Worm (Caenorhabditis elegans): ENCODE data around the gene F36G9.15.

Gene F36G9.15

ce11 chrV:15965114-15965513 is 22.9 kb downstream of the F36G9.15 start, which contains the start of gene sri-2:
TSS of gene sri-2 (minus strand) at chrV:15965214.
- no peak for TF ChIP-seq nhr-20 (tag; optimal IDR thresholded peaks at IDR 0.05)
- peak; percentile 39 for TF ChIP-seq fkh-8 (tag; optimal IDR thresholded peaks at IDR 0.05)

ce11 chrV:15959456-15959855 is 28.5 kb downstream of the F36G9.15 start:
- TF ChIP-seq fkh-8 (tag; optimal IDR thresholded peaks at IDR 0.05) (no peak), lsy-2 (tag; optimal IDR thresholded peaks at IDR 0.05) (peak; percentile 13 to 14), lin-14 (GFP tag; optimal IDR thresholded peaks at IDR 0.05) (peak; percentile 55), skn-1 (tag; optimal IDR thresholded peaks at IDR 0.05) (no peak), efl-1 (optimal IDR thresholded peaks at IDR 0.05) (peak; percentile 35 to 41), efl-1 (GFP tag; optimal IDR thresholded peaks at IDR 0.05 in 1 of 2) (peak in 1 of 2 experiments; percentile 82), nhr-85 (tag) (peak; percentile 87), ztf-4 (tag; optimal IDR thresholded peaks at IDR 0.05) (no peak), mep-1 (tag; optimal IDR thresholded peaks at IDR 0.05) (peak; percentile 8), hlh-4 (tag; optimal IDR thresholded peaks at IDR 0.05) (no peak), nhr-12 (tag; optimal IDR thresholded peaks at IDR 0.05) (no peak), lin-15B (tag; optimal IDR thresholded peaks at IDR 0.05) (no peak), dpl-1 (GFP tag; optimal IDR thresholded peaks at IDR 0.05) (no peak), nhr-20 (tag; optimal IDR thresholded peaks at IDR 0.05) (peak; percentile 53)

ce11 chrV:15957098-15957497 is 30.9 kb downstream of the F36G9.15 start, which contains the start of gene F36G9.3:
TSS of gene F36G9.3 (plus strand) at chrV:15957398.
- TF ChIP-seq unc-98 (GFP tag; IDR thresholded peaks at IDR 0.05): no peak
- TF ChIP-seq hlh-4 (tag; optimal IDR thresholded peaks at IDR 0.05): no peak
- no peak for TF ChIP-seq lin-35 (GFP tag; optimal IDR thresholded peaks at IDR 0.05)
- no peak for TF ChIP-seq skn-1 (tag; optimal IDR thresholded peaks at IDR 0.05)

ce11 chrV:15955497-15955896 is 32.5 kb downstream of the F36G9.15 start, which contains the start of gene srh-186:
TSS of gene srh-186 (plus strand) at chrV:15955797.
- TF ChIP-seq isw-1 (GFP tag; IDR thresholded peaks at IDR 0.05): no peak
- TF ChIP-seq elt-2 (tag; optimal IDR thresholded peaks at IDR 0.05): no peak
- no peak for TF ChIP-seq lsy-2 (tag; optimal IDR thresholded peaks at IDR 0.05)
- no peak for TF ChIP-seq fkh-10 (GFP tag; optimal IDR thresholded peaks at IDR 0.05)
- no peak for TF ChIP-seq lin-13 (GFP tag; optimal IDR thresholded peaks at IDR 0.05)
- no peak for TF ChIP-seq elt-3 (tag; optimal IDR thresholded peaks at IDR 0.05)
- no peak for TF ChIP-seq sup-37 (GFP tag; optimal IDR thresholded peaks at IDR 0.05)
- no peak for TF ChIP-seq jun-1 (tag; optimal IDR thresholded peaks at IDR 0.05)

ce11 chrV:15954932-15955331 is 33.0 kb downstream of the F36G9.15 start, which contains the start of gene srw-57:
TSS of gene srw-57 (minus strand) at chrV:15955032.
- TF ChIP-seq swsn-7 (tag; optimal IDR thresholded peaks at IDR 0.05) (no peak), C34B4.2 (tag; optimal IDR thresholded peaks at IDR 0.05) (no peak), tbx-2 (tag; optimal IDR thresholded peaks at IDR 0.05) (no peak), F16B12.6 (tag; optimal IDR thresholded peaks at IDR 0.05) (no peak), efl-1 (optimal IDR thresholded peaks at IDR 0.05) (no peak), efl-1 (GFP tag; optimal IDR thresholded peaks at IDR 0.05 in 1 of 2) (no peak), nhr-20 (tag; optimal IDR thresholded peaks at IDR 0.05) (no peak), efl-3 (GFP tag; optimal IDR thresholded peaks at IDR 0.05) (no peak), lin-35 (GFP tag; optimal IDR thresholded peaks at IDR 0.05) (no peak), sup-37 (GFP tag; optimal IDR thresholded peaks at IDR 0.05) (no peak), ztf-4 (tag; optimal IDR thresholded peaks at IDR 0.05) (no peak)

ce11 chrV:15952762-15953161 is 35.2 kb downstream of the F36G9.15 start, which contains the start of gene srw-56:
TSS of gene srw-56 (minus strand) at chrV:15952862.
- TF ChIP-seq nhr-71 (tag; optimal IDR thresholded peaks at IDR 0.05) (no peak), efl-1 (optimal IDR thresholded peaks at IDR 0.05) (no peak), efl-1 (GFP tag; optimal IDR thresholded peaks at IDR 0.05 in 1 of 2) (peak in 1 of 2 experiments; percentile 61)

- TF ChIP-seq mab-9 (GFP tag; IDR thresholded peaks at IDR 0.05) (no peak), jun-1 (tag; optimal IDR thresholded peaks at IDR 0.05) (no peak), nhr-12 (tag; optimal IDR thresholded peaks at IDR 0.05) (no peak), mep-1 (tag; optimal IDR thresholded peaks at IDR 0.05) (no peak)
Observed at ce11 chrV:15950903-15951302, 37.1 kb downstream of the F36G9.15 start, which contains the start of gene srw-59. TSS of gene srw-59 (minus strand) at chrV:15951003.
